Fruit fly (Drosophila melanogaster): Measurements from ENCODE around the gene CG14111.

- TF ChIP-seq CG16779 (tag; optimal IDR thresholded peaks at IDR 0.05) (no peak), CG6163 (GFP tag; IDR thresholded peaks at IDR 0.05) (no peak), ss (GFP tag; optimal IDR thresholded peaks at IDR 0.05) (no peak), CG7368 (GFP tag; optimal IDR thresholded peaks at IDR 0.05) (no peak), Hr4 (GFP tag; optimal IDR thresholded peaks at IDR 0.05) (no peak), Lpt (GFP tag; optimal IDR thresholded peaks at IDR 0.05) (no peak)
Observed at dm6 chr3L:13384489-13384888, 6.7 kb downstream of the CG14111 start, which contains the start of gene CG14110.

Measured in whole organism, prepupa.